Fruit fly (Drosophila melanogaster) ovary, adult (tissue): ENCODE measurements around the gene Fancd2.
A peak's percentile ranks its signal among the peaks of the same experiment; 100 is the strongest.

ENCODE experiments used
- CG17801 ChIP-seq: fragments of 200-800 bp; optimal IDR thresholded peaks from 2 replicates; lab custom pipeline; 2019; ENCODE audit warnings: missing biosample characterization, mild to moderate bottlenecking, missing genetic modification characterization, moderate library complexity; ENCODE audit not compliant: partially characterized antibody

The Fancd2 gene

DNA sequence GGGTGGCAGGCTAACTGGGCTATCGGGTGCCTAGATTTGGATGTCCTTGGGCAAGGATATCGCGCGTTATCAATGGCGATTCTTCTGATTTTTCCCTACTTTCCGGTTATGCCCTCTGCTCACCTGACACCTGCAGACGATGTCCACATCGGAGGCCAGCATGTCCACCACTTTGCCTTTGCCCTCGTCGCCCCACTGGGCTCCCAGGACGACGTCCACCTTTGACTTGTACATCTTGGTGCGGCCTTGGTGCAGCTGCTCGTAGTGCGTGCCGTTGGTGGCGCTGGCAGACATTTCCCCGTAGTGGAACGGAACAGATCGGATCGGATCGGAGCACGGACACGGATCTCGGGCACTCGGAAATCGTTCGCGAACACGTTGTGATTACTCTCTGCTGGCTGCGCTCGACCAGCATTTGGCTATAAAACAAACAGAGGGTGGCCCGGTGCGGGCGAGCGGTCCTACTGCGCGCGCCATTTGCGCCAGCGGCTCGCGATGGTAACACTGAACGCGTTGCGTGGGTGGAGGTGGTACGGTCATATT, 14.2 kb upstream of the Fancd2 start, which contains the start of gene Adss:
Gene Adss, minus strand, starts transcription at position 428 of the 543 bp plus-strand sequence.
- peak; percentile 58 for TF ChIP-seq CG17801 (GFP tag; lab: Kevin White, UChicago)

DNA sequence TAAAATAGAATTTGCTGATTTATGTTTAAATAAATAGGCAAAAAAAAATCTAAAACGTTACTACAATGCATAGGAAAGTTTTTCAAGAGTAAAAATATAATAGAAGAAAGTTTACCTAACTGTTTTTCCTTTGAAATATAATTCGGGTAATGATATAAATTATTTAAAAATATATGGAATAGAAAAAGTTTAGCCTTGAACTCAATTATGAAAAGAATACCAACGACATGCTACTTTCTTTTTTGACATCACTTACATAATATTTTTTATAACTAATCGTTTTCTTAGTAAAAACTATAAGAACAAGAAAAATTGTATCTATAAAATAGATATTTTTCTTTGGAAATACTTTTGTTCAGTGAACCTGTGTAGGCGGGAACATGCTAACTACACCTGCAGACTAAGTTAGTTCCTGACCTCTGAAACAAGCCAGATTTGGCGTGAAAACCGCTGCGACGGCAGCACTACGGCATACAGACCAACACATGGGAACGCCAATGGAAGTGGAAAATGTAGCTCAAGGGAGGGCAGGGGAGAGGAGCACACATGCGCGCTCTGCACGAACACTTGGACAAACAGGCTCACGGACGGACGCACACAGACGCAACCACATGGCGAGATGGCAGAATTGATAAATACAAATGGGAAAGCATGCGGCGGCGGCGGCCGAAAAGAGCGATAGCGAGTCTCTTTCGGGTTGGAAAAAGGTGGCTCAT, 13.6 kb upstream of the Fancd2 start:
- TF ChIP-seq CG17801 (GFP tag; lab: Kevin White, UChicago), result no peak

dm6 chr3R:20828520-20829415, 12.8 kb upstream of the Fancd2 start:
- TF ChIP-seq CG17801 (GFP tag; lab: Kevin White, UChicago), result peak; percentile 7

DNA sequence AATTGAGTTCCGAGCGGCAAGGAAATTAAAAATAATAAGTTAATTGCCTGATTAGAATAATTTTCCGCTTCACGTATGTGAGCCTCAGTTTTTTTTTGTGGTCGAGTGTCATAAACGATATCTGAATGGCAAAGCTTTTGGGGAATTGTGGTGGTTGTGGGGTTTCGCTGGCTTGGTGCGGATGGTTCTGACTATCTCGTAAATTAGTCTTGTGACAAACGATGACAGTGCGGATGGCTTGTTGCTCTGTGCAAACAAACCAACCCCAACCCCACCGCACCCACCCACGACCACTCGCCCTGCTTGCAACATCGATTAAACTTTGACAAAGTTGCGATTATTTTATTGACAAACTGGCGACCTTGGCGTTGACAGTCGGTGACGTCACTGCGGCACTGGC, 10.9 kb upstream of the Fancd2 start:
- no peak for TF ChIP-seq CG17801 (GFP tag; lab: Kevin White, UChicago)

- peak; percentile 24 for TF ChIP-seq CG17801 (GFP tag; lab: Kevin White, UChicago)
Observed at dm6 chr3R:20823704-20824454, 7.9 kb upstream of the Fancd2 start, which contains the start of gene CG17272. TSS of gene CG17272 (minus strand) at chr3R:20824239.

- TF ChIP-seq CG17801 (GFP tag; lab: Kevin White, UChicago), result peak; percentile 18
Observed at dm6 chr3R:20821815-20822375, 5.9 kb upstream of the Fancd2 start, which contains the start of the genes CG17271 and RpS20. TSS of gene CG17271 (minus strand) at chr3R:20821848. TSS of gene RpS20 (plus strand) at chr3R:20822181.

- no peak for TF ChIP-seq CG17801 (GFP tag; lab: Kevin White, UChicago)
Observed at dm6 chr3R:20818689-20819088, 2.7 kb upstream of the Fancd2 start, which contains the start of gene CG17270. TSS of gene CG17270 (minus strand) at chr3R:20818929.

DNA sequence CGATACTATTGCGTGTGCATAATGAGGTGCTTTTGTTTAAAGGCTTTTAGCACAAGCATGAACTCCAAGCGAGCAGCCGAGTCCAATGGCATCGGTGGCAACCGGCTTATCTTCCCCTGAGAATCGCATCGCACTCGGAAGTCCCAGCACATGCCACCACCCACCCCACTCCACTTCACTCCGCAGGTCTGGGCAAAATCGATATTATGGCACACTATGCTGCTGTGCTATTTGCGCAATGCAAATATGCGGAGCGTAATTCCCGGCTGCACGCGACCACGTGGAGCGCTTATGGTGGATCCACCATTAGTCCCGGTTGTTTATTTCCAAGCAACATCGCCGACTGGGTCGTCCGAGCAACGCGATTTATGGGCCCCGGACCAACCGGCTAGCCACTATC, 2.2 kb upstream of the Fancd2 start:
- no peak for TF ChIP-seq CG17801 (GFP tag; lab: Kevin White, UChicago)

dm6 chr3R:20802253-20802652, 13.7 kb downstream of the Fancd2 start:
- TF ChIP-seq CG17801 (GFP tag; lab: Kevin White, UChicago), result no peak

DNA sequence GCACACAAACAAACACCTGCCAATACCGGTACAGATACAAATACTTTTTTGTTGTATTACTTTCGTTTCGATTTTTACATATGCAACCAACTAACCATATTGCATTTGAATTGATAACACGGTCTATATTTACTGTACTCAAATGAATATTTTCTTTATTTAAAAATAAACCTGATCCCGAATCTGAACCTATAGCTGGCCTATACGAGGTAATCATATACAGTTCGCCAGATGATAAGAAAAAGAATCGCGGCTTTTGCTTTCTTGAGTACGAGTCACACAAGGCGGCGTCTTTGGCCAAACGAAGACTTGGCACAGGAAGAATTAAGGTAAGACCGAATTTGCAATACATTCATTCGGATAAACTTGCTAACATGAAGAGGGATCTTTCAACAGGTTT, 19.0 kb downstream of the Fancd2 start:
- TF ChIP-seq CG17801 (GFP tag; lab: Kevin White, UChicago), result no peak

- TF ChIP-seq CG17801 (GFP tag; lab: Kevin White, UChicago), result no peak
Observed at dm6 chr3R:20791212-20791789, 24.7 kb downstream of the Fancd2 start.

- TF ChIP-seq CG17801 (GFP tag; lab: Kevin White, UChicago), result no peak
Observed at dm6 chr3R:20790437-20790836, 25.6 kb downstream of the Fancd2 start.

DNA sequence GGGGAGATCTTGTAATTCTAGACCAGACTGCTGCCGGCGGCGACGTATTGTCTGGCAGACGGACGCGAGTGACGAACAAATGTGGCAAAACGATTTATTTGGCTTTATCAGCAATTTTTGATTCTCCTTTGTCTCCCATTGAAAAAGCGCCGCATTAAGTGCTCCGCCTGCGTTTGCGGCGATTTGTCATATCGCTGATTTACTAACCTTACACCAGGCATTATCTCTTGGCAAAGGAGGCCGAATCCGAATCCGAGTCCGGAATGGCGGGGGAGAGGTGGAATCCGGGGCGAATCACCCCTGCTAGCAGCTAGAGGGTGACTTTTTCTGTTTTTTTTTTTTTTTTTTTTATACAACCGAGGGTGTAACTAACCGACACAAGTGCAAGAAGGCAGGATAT, 27.4 kb downstream of the Fancd2 start:
- no peak for TF ChIP-seq CG17801 (GFP tag; lab: Kevin White, UChicago)
